Fruit fly (Drosophila melanogaster): ENCODE data around the gene CG6005.

CG6005 gene

dm6 chr3R:18983614-18984185, 40.1 kb downstream of the CG6005 start, which contains the start of the genes snRNP-U1-C and gukh (continued):
- TF ChIP-seq CG10631 (GFP tag; optimal IDR thresholded peaks at IDR 0.05) (peak; percentile 76), CG9139 (GFP tag; optimal IDR thresholded peaks at IDR 0.05) (no peak), vri (GFP tag; optimal IDR thresholded peaks at IDR 0.05) (peak; percentile 74), CG6276 (GFP tag; optimal IDR thresholded peaks at IDR 0.05) (no peak), Gug (GFP tag; IDR thresholded peaks at IDR 0.05) (peak; percentile 69; the same call in 1 of the 2 replicates), Eip78C (GFP tag) (peak; percentile 79), CG11294 (GFP tag; IDR thresholded peaks at IDR 0.05) (peak; percentile 61; the same call in 1 of the 2 replicates), lz (GFP tag; optimal IDR thresholded peaks at IDR 0.05) (peak; percentile 62), CG15336 (GFP tag; IDR thresholded peaks at IDR 0.05) (peak; percentile 84), svp (GFP tag) (peak; percentile 73), fd85E (GFP tag; optimal IDR thresholded peaks at IDR 0.05) (no peak), CG11762 (GFP tag; optimal IDR thresholded peaks at IDR 0.05; ENCODE audit: insufficient read depth) (peak; percentile 55), Sox14 (GFP tag; optimal IDR thresholded peaks at IDR 0.05) (peak; percentile 63), esn (GFP tag; optimal IDR thresholded peaks at IDR 0.05) (peak; percentile 75), Hr38 (GFP tag; optimal IDR thresholded peaks at IDR 0.05) (no peak), CG31627 (GFP tag; optimal IDR thresholded peaks at IDR 0.05) (peak; percentile 66), Smox (GFP tag; optimal IDR thresholded peaks at IDR 0.05) (peak; percentile 78), CG11902 (GFP tag; optimal IDR thresholded peaks at IDR 0.05) (peak; percentile 10), CG4318 (GFP tag; optimal IDR thresholded peaks at IDR 0.05) (peak; percentile 36), net (GFP tag; optimal IDR thresholded peaks at IDR 0.05) (peak; percentile 75), CG3919 (GFP tag; optimal IDR thresholded peaks at IDR 0.05) (peak; percentile 56), OdsH (GFP tag; optimal IDR thresholded peaks at IDR 0.05) (peak; percentile 84), fkh (GFP tag; optimal IDR thresholded peaks at IDR 0.05) (peak; percentile 90), cyc (GFP tag; optimal IDR thresholded peaks at IDR 0.05) (peak; percentile 44), topi (GFP tag; optimal IDR thresholded peaks at IDR 0.05) (peak; percentile 58)

dm6 chr3R:18980863-18981536, 42.8 kb downstream of the CG6005 start, which contains the start of the genes dnk and Smu1:
dnk (plus strand) TSS chr3R:18980995.
Smu1 (minus strand) TSS chr3R:18981324.
- TF ChIP-seq pdm3 (GFP tag; optimal IDR thresholded peaks at IDR 0.05) (no peak), achi (GFP tag; optimal IDR thresholded peaks at IDR 0.05) (no peak), Ets96B (tag; optimal IDR thresholded peaks at IDR 0.05) (no peak), net (GFP tag; optimal IDR thresholded peaks at IDR 0.05) (no peak), Smox (GFP tag; optimal IDR thresholded peaks at IDR 0.05) (peak; percentile 16), CG16779 (tag; optimal IDR thresholded peaks at IDR 0.05) (peak; percentile 34), Lpt (GFP tag; optimal IDR thresholded peaks at IDR 0.05) (no peak), CG8319 (GFP tag; optimal IDR thresholded peaks at IDR 0.05) (no peak), CG11762 (GFP tag; optimal IDR thresholded peaks at IDR 0.05; ENCODE audit: insufficient read depth) (no peak), CG9139 (GFP tag; optimal IDR thresholded peaks at IDR 0.05) (peak; percentile 30), CG3032 (tag; optimal IDR thresholded peaks at IDR 0.05) (no peak), Sox14 (GFP tag; optimal IDR thresholded peaks at IDR 0.05) (peak; percentile 28), CG6808 (GFP tag; optimal IDR thresholded peaks at IDR 0.05) (no peak), CG15336 (GFP tag; IDR thresholded peaks at IDR 0.05) (0 out of 2 replicates have a peak, but pooled peaks have one; percentile 29), CG11902 (GFP tag; optimal IDR thresholded peaks at IDR 0.05) (no peak), CG8119 (GFP tag; IDR thresholded peaks at IDR 0.05) (peak; percentile 48; the same call in 1 of the 3 replicates), dsx (GFP tag; optimal IDR thresholded peaks at IDR 0.05; ENCODE audit: poor library complexity, severe bottlenecking) (no peak), vri (GFP tag; optimal IDR thresholded peaks at IDR 0.05) (no peak), Hr4 (GFP tag; optimal IDR thresholded peaks at IDR 0.05) (peak; percentile 5), svp (GFP tag) (peak; percentile 32), Met (GFP tag; optimal IDR thresholded peaks at IDR 0.05) (peak; percentile 23), CG6276 (GFP tag; optimal IDR thresholded peaks at IDR 0.05) (peak; percentile 63), CG6163 (GFP tag; IDR thresholded peaks at IDR 0.05) (peak; percentile 65; the same call in 2 of the 3 replicates), Eip93F (GFP tag; optimal IDR thresholded peaks at IDR 0.05) (no peak)
